Fruit fly (Drosophila melanogaster) whole organism, embryonic: ENCODE results near the gene CG33723.
A peak's percentile ranks its signal among the peaks of the same experiment; 100 is the strongest.

Experiments
- Abd-B ChIP-seq: fragments of 200-800 bp; sonication (Bioruptor generic); optimal IDR thresholded peaks from 2 replicates; lab custom pipeline; 2018; ENCODE audit warnings: missing biosample characterization, mild to moderate bottlenecking, missing genetic modification characterization, moderate library complexity
- Atf-2 ChIP-seq: fragments of 200-800 bp; sonication (Bioruptor generic); optimal IDR thresholded peaks from 2 replicates; lab custom pipeline; 2016; ENCODE audit warnings: missing biosample characterization, missing genetic modification characterization
- B-H1 ChIP-seq: fragments of 200-800 bp; sonication (Bioruptor generic); IDR thresholded peaks from 3 replicates; pipeline ENCODE4 v1.3.6; 2022; ENCODE audit warnings: missing biosample characterization, missing genetic modification characterization
- CG10366 ChIP-seq: fragments of 200-800 bp; sonication (Bioruptor generic); IDR thresholded peaks from 2 replicates; pipeline ENCODE4 v1.3.6; 2022; ENCODE audit warnings: missing biosample characterization, missing genetic modification characterization
- CG10462 ChIP-seq: fragments of 200-800 bp; sonication (Bioruptor generic); optimal IDR thresholded peaks from 2 replicates; lab custom pipeline; 2016; ENCODE audit warnings: missing biosample characterization, missing genetic modification characterization
- CG10543 ChIP-seq: fragments of 200-800 bp; sonication (Bioruptor generic); optimal IDR thresholded peaks from 3 replicates; lab custom pipeline; 2017; ENCODE audit warnings: missing biosample characterization, mild to moderate bottlenecking, missing genetic modification characterization, moderate library complexity
- CG11085 ChIP-seq: fragments of 200-800 bp; sonication (Bioruptor generic); IDR thresholded peaks from 2 replicates; pipeline ENCODE4 v1.3.6; 2022; ENCODE audit warnings: missing biosample characterization, missing genetic modification characterization
- CG14050 ChIP-seq: fragments of 200-800 bp; sonication (Bioruptor generic); IDR thresholded peaks from 3 replicates; pipeline ENCODE4 v1.3.6; 2022; ENCODE audit warnings: missing biosample characterization, missing genetic modification characterization
- CG15479 ChIP-seq: fragments of 200-800 bp; sonication (Bioruptor generic); optimal IDR thresholded peaks from 3 replicates; lab custom pipeline; 2019; ENCODE audit warnings: missing biosample characterization, mild to moderate bottlenecking, missing genetic modification characterization, moderate library complexity
- CG15696 ChIP-seq: fragments of 200-800 bp; sonication (Bioruptor generic); optimal IDR thresholded peaks from 2 replicates; lab custom pipeline; 2019; ENCODE audit warnings: missing biosample characterization, mild to moderate bottlenecking, missing genetic modification characterization, moderate library complexity
- CG1603 ChIP-seq: fragments of 200-800 bp; sonication (Bioruptor generic); optimal IDR thresholded peaks from 2 replicates; lab custom pipeline; 2019; ENCODE audit warnings: missing biosample characterization, mild to moderate bottlenecking, missing genetic modification characterization, moderate library complexity
- CG16813 ChIP-seq: fragments of 200-800 bp; sonication (Bioruptor generic); IDR thresholded peaks from 3 replicates; pipeline ENCODE4 v1.3.6; 2022; ENCODE audit warnings: missing biosample characterization, missing genetic modification characterization; ENCODE audit not compliant: partially characterized antibody
- CG18619 ChIP-seq: fragments of 200-800 bp; sonication (Bioruptor generic); optimal IDR thresholded peaks from 3 replicates; lab custom pipeline; 2017; ENCODE audit warnings: missing biosample characterization, mild to moderate bottlenecking, missing genetic modification characterization
- CG2116 ChIP-seq: fragments of 200-800 bp; sonication (Bioruptor generic); optimal IDR thresholded peaks from 3 replicates; lab custom pipeline; 2018; ENCODE audit warnings: missing biosample characterization, mild to moderate bottlenecking, missing genetic modification characterization
- CG32532 ChIP-seq: fragments of 200-800 bp; sonication (Bioruptor generic); IDR thresholded peaks from 2 replicates; pipeline ENCODE4 v1.3.6; 2022; ENCODE audit warnings: missing biosample characterization, missing genetic modification characterization
- CG33213 ChIP-seq: fragments of 200-800 bp; sonication (Bioruptor generic); optimal IDR thresholded peaks from 3 replicates; lab custom pipeline; 2016; ENCODE audit warnings: missing biosample characterization, missing genetic modification characterization
- CG3995 ChIP-seq: fragments of 200-800 bp; sonication (Bioruptor generic); optimal IDR thresholded peaks from 3 replicates; lab custom pipeline; 2016; ENCODE audit warnings: missing biosample characterization, missing genetic modification characterization
- CG42726 ChIP-seq: fragments of 200-800 bp; sonication (Bioruptor generic); IDR thresholded peaks from 2 replicates; pipeline ENCODE4 v1.3.6; 2022; ENCODE audit warnings: missing biosample characterization, missing genetic modification characterization; ENCODE audit not compliant: partially characterized antibody
- CG4730 ChIP-seq: fragments of 200-800 bp; sonication (Bioruptor generic); IDR thresholded peaks from 2 replicates; pipeline ENCODE4 v1.3.6; 2022; ENCODE audit warnings: missing biosample characterization, missing genetic modification characterization
- CG7745 ChIP-seq: fragments of 200-800 bp; sonication (Bioruptor generic); optimal IDR thresholded peaks from 2 replicates; lab custom pipeline; 2018; ENCODE audit warnings: missing biosample characterization, mild to moderate bottlenecking, missing genetic modification characterization, moderate library complexity
- CG8281 ChIP-seq: fragments of 200-800 bp; sonication (Bioruptor generic); optimal IDR thresholded peaks from 2 replicates; lab custom pipeline; 2018; ENCODE audit warnings: missing biosample characterization, mild to moderate bottlenecking, missing genetic modification characterization, moderate library complexity
- CG8944 ChIP-seq: fragments of 200-800 bp; sonication (Bioruptor generic); optimal IDR thresholded peaks from 3 replicates; lab custom pipeline; 2016; ENCODE audit warnings: missing biosample characterization, missing genetic modification characterization
- CG9437 ChIP-seq: fragments of 200-800 bp; sonication (Bioruptor generic); optimal IDR thresholded peaks from 2 replicates; lab custom pipeline; 2018; ENCODE audit warnings: missing biosample characterization, mild to moderate bottlenecking, missing genetic modification characterization
- HLH4C ChIP-seq: fragments of 200-800 bp; sonication (Bioruptor generic); IDR thresholded peaks from 3 replicates; pipeline ENCODE4 v1.3.6; 2022; ENCODE audit warnings: missing biosample characterization, missing genetic modification characterization; ENCODE audit not compliant: partially characterized antibody
- Lim3 ChIP-seq: fragments of 200-800 bp; sonication (Bioruptor generic); IDR thresholded peaks from 2 replicates; pipeline ENCODE4 v1.3.6; 2022; ENCODE audit warnings: missing biosample characterization, missing genetic modification characterization
- Nf-YC ChIP-seq: fragments of 200-800 bp; optimal IDR thresholded peaks from 3 replicates; lab custom pipeline; 2019; ENCODE audit warnings: missing biosample characterization, mild to moderate bottlenecking, missing genetic modification characterization, moderate library complexity
- NfI ChIP-seq: fragments of 200-800 bp; sonication (Bioruptor generic); optimal IDR thresholded peaks from 3 replicates; lab custom pipeline; 2018; ENCODE audit warnings: missing biosample characterization, mild to moderate bottlenecking, missing genetic modification characterization, moderate library complexity
- Ravus ChIP-seq: fragments of 200-800 bp; sonication (Bioruptor generic); IDR thresholded peaks from 2 replicates; pipeline ENCODE4 v1.3.6; 2022; ENCODE audit warnings: missing biosample characterization, missing genetic modification characterization
- Side ChIP-seq: fragments of 200-800 bp; sonication (Bioruptor generic); optimal IDR thresholded peaks from 2 replicates; lab custom pipeline; 2016; ENCODE audit warnings: missing biosample characterization, missing genetic modification characterization
- Six4 ChIP-seq: fragments of 200-800 bp; sonication (Bioruptor generic); optimal IDR thresholded peaks from 2 replicates; lab custom pipeline; 2016; ENCODE audit warnings: missing biosample characterization, missing genetic modification characterization
- Sry-δ ChIP-seq: fragments of 200-800 bp; sonication (Bioruptor generic); optimal IDR thresholded peaks from 2 replicates; lab custom pipeline; 2016; ENCODE audit warnings: missing biosample characterization, missing genetic modification characterization
- ac ChIP-seq: fragments of 200-800 bp; sonication (Bioruptor generic); optimal IDR thresholded peaks from 3 replicates; lab custom pipeline; 2017; ENCODE audit warnings: missing biosample characterization, mild to moderate bottlenecking, missing genetic modification characterization
- amos ChIP-seq: fragments of 200-800 bp; sonication (Bioruptor generic); IDR thresholded peaks from 2 replicates; pipeline ENCODE4 v1.3.6; 2022; ENCODE audit warnings: missing biosample characterization, missing genetic modification characterization; ENCODE audit not compliant: partially characterized antibody
- chinmo ChIP-seq: fragments of 200-800 bp; sonication (Bioruptor generic); IDR thresholded peaks from 4 replicates; pipeline ENCODE4 v1.3.6; 2022; ENCODE audit warnings: missing biosample characterization, missing genetic modification characterization; ENCODE audit not compliant: partially characterized antibody
- dan ChIP-seq: fragments of 200-800 bp; sonication (Bioruptor generic); IDR thresholded peaks from 2 replicates; pipeline ENCODE4 v1.3.6; 2022; ENCODE audit warnings: missing biosample characterization, missing genetic modification characterization
- danr ChIP-seq: fragments of 200-800 bp; sonication (Bioruptor generic); IDR thresholded peaks from 2 replicates; pipeline ENCODE4 v1.3.6; 2022; ENCODE audit warnings: missing biosample characterization, missing genetic modification characterization
- her ChIP-seq: fragments of 200-800 bp; sonication (Bioruptor generic); optimal IDR thresholded peaks from 2 replicates; lab custom pipeline; 2016; ENCODE audit warnings: missing biosample characterization, missing genetic modification characterization
- lola ChIP-seq, 3 experiments: fragments of >200 bp in 2 of 3; fragments of 200-800 bp in 1 of 3; sonication (Bioruptor generic) in 1 of 3; optimal IDR thresholded peaks; 2 replicates each; lab custom pipeline; 2017 to 2019; ENCODE audit warnings: missing biosample characterization in 3 of 3, missing genetic modification characterization in 3 of 3, mild to moderate bottlenecking in 1 of 3, moderate library complexity in 1 of 3
- luna ChIP-seq: fragments of 200-800 bp; sonication (Bioruptor generic); optimal IDR thresholded peaks from 2 replicates; lab custom pipeline; 2016; ENCODE audit warnings: missing biosample characterization, missing genetic modification characterization
- mam ChIP-seq: fragments of 200-800 bp; sonication (Bioruptor generic); optimal IDR thresholded peaks from 3 replicates; lab custom pipeline; 2016; ENCODE audit warnings: missing biosample characterization, missing genetic modification characterization
- p53 ChIP-seq: fragments of 200-800 bp; sonication (Bioruptor generic); optimal IDR thresholded peaks from 2 replicates; lab custom pipeline; 2016; ENCODE audit warnings: missing biosample characterization, missing genetic modification characterization
- shn ChIP-seq: fragments of 200-800 bp; sonication (Bioruptor generic); optimal IDR thresholded peaks from 3 replicates; lab custom pipeline; 2016; ENCODE audit warnings: missing biosample characterization, missing genetic modification characterization
- slbo ChIP-seq: fragments of 200-800 bp; sonication (Bioruptor generic); IDR thresholded peaks from 2 replicates; pipeline ENCODE4 v1.3.6; 2022; ENCODE audit warnings: missing biosample characterization, missing genetic modification characterization
- so ChIP-seq: fragments of 200-800 bp; sonication (Bioruptor generic); IDR thresholded peaks from 3 replicates; pipeline ENCODE4 v1.3.6; 2022; ENCODE audit warnings: missing biosample characterization, missing genetic modification characterization
- stc ChIP-seq: fragments of 200-800 bp; sonication (Bioruptor generic); IDR thresholded peaks from 2 replicates; pipeline ENCODE4 v1.3.6; 2022; ENCODE audit warnings: missing biosample characterization, missing genetic modification characterization
- tna ChIP-seq: fragments of 200-800 bp; sonication (Bioruptor generic); IDR thresholded peaks from 2 replicates; pipeline ENCODE4 v1.3.6; 2022; ENCODE audit warnings: missing biosample characterization, missing genetic modification characterization; ENCODE audit not compliant: partially characterized antibody
- tup ChIP-seq: fragments of 200-800 bp; sonication (Bioruptor generic); optimal IDR thresholded peaks from 2 replicates; lab custom pipeline; 2016; ENCODE audit warnings: missing biosample characterization, mild to moderate bottlenecking, missing genetic modification characterization, moderate library complexity
- twi ChIP-seq: fragments of 200-800 bp; optimal IDR thresholded peaks from 2 replicates; lab custom pipeline; 2019; ENCODE audit warnings: missing biosample characterization, mild to moderate bottlenecking, missing genetic modification characterization, moderate library complexity
- unpg ChIP-seq: fragments of 200-800 bp; sonication (Bioruptor generic); optimal IDR thresholded peaks from 3 replicates; lab custom pipeline; 2018; ENCODE audit warnings: missing biosample characterization, mild to moderate bottlenecking, missing genetic modification characterization, moderate library complexity
- usp ChIP-seq: fragments of >200 bp; optimal IDR thresholded peaks from 2 replicates; lab custom pipeline; 2017; ENCODE audit warnings: missing biosample characterization, missing genetic modification characterization
- wek ChIP-seq: fragments of 200-800 bp; sonication (Bioruptor generic); optimal IDR thresholded peaks from 3 replicates; lab custom pipeline; 2018; ENCODE audit warnings: missing biosample characterization, mild to moderate bottlenecking, missing genetic modification characterization, moderate library complexity

Gene CG33723

dm6 chr2L:9437216-9437715 is 3.3 kb downstream of the CG33723 start, which contains the start of gene numb (continued):
- TF ChIP-seq dan (GFP tag; lab: Robert Waterston, UW) (no peak), Sry-δ (peak; percentile 2), CG16813 (GFP tag; lab: Robert Waterston, UW) (no peak), danr (GFP tag; lab: Robert Waterston, UW) (no peak), usp (GFP tag; lab: Kevin White, UChicago) (no peak), Abd-B (GFP tag; lab: Kevin White, UChicago) (no peak), unpg (GFP tag; lab: Kevin White, UChicago) (no peak), HLH4C (GFP tag; lab: Robert Waterston, UW) (no peak), CG4730 (GFP tag; lab: Robert Waterston, UW) (no peak), CG10462 (GFP tag; lab: Kevin White, UChicago) (peak; percentile 41), her (no peak), Atf-2 (GFP tag; lab: Kevin White, UChicago) (no peak), CG11085 (GFP tag; lab: Robert Waterston, UW) (no peak), CG3995 (GFP tag; lab: Kevin White, UChicago) (no peak), luna (GFP tag; lab: Kevin White, UChicago) (no peak), so (no peak), Six4 (GFP tag; lab: Kevin White, UChicago) (no peak), CG10366 (GFP tag; lab: Robert Waterston, UW) (no peak), CG7745 (tag; lab: Kevin White, UChicago) (no peak), stc (GFP tag; lab: Robert Waterston, UW) (peak; percentile 16; the same call in 1 of the 2 replicates), amos (GFP tag; lab: Robert Waterston, UW) (peak; percentile 31; the same call in 1 of the 2 replicates), tna (GFP tag; lab: Robert Waterston, UW) (0 out of 2 replicates have a peak, but pooled peaks have one; percentile 21), Lim3 (no peak), Ravus (GFP tag; lab: Robert Waterston, UW) (no peak), CG10543 (GFP tag; lab: Kevin White, UChicago) (peak; percentile 52), CG42726 (no peak; the same call in 1 of the 2 replicates), CG32532 (GFP tag; lab: Robert Waterston, UW) (peak; percentile 39), Side (GFP tag; lab: Kevin White, UChicago) (no peak), tup (GFP tag; lab: Kevin White, UChicago) (no peak), CG33213 (GFP tag; lab: Kevin White, UChicago) (no peak), CG8281 (no peak), CG15696 (tag; lab: Kevin White, UChicago) (no peak), mam (GFP tag; lab: Kevin White, UChicago) (no peak), chinmo (GFP tag; lab: Robert Waterston, UW) (0 out of 4 replicates have a peak, but pooled peaks have one; percentile 69), Nf-YC (tag; lab: Kevin White, UChicago) (peak; percentile 40), slbo (GFP tag; lab: Robert Waterston, UW) (no peak), p53 (no peak), twi (tag; lab: Kevin White, UChicago) (no peak), CG1603 (peak; percentile 18), CG9437 (GFP tag; lab: Kevin White, UChicago) (no peak), CG2116 (GFP tag; lab: Kevin White, UChicago) (peak; percentile 23), wek (GFP tag; lab: Kevin White, UChicago) (peak; percentile 60), ac (GFP tag; lab: Kevin White, UChicago) (no peak), B-H1 (no peak), shn (no peak), CG8944 (no peak), NfI (no peak), lola (GFP tag; optimal IDR thresholded peaks at IDR 0.05; lab: Kevin White, UChicago) (no peak), CG15479 (GFP tag; lab: Kevin White, UChicago) (no peak), CG14050 (no peak), CG18619 (GFP tag; lab: Kevin White, UChicago) (no peak)
